Worm (Caenorhabditis elegans) whole organism, dauer: Measurements from ENCODE around the gene glr-1.

Experiments
- unc-62 ChIP-seq: sonication (generic microtip); optimal IDR thresholded peaks from 2 replicates; lab custom pipeline; 2017; ENCODE audit warnings: missing biosample characterization, missing genetic modification reagents, missing genetic modification characterization

glr-1 gene

DNA sequence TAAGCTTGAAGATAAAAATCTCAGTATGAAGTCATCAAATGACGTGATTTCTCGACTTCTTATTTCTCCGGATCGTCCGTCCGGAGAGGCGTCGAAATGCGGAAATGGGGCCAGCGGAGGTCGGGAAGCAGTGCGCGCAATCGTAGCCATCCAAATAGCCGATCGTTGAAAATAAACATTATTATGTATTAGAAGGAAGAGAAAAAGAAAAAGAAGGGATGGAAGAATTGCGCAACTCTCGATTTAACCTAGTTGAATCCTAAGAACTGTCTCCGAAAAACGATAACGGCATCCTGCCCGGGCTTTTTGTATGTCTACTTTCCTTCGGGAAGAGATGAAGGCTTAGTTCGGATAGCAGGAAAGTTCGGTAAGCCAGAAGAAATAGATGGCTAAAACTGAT is 13.7 kb upstream of the glr-1 start:
- TF ChIP-seq unc-62: no peak

DNA sequence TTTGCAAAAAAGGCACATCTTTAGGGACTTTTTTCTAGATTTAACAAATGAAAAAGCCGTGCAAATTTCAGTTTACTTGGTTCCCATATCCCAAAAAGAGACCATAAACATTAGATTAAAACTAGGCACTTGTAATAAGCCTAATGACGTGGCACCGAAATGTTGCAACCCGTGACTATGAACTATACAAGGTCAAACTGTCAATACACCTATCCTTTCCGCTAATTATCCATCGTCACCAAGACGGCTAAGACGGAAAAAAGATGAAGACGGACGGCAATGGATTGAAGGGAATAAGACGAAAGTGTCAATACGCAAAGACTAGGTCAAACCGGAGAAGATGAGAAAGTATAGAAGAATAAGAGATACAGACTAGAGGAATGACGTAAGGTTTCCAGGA is 10.5 kb upstream of the glr-1 start:
- TF ChIP-seq unc-62: no peak

DNA sequence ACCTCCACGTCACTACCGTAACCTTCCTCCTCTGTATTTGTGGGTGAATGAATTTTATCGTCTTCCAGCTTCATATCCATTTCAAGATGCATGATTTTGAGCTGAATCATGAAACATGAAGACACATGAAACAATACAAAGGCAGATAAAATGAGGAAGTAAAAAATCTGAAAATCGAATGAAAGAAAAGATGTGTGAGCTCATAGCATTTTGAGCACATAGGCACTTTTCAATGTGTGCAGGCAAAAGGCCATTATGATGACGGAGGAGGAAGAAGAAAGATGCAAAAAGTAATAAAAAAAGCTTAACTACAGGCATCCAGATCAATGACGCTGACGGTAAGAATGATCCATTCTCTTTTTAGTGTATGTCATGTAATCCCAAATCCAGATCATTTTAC is 9.3 kb upstream of the glr-1 start, which contains the start of gene ztf-30:
Gene ztf-30, minus strand, starts transcription at position 101 of the 400 bp plus-strand sequence.
- no peak for TF ChIP-seq unc-62

DNA sequence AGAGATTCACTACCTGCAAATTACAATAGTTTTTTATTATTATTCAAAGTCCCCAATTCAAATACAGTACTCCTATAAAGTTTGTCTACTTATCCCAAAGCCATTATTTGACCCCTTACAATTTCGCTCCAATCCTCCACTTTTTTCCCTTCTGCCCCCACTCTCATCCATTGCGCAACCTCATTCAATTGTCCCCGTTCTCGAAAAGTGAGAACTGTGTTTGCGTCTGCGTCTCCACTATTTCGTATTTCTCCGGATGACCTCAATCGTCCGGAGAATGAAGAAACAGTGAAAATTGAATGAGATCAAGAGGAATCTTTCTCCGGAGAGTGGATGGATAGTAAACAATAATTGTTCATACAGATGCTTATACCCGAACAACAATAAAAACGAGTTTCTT is 8.2 kb upstream of the glr-1 start:
- no peak for TF ChIP-seq unc-62

DNA sequence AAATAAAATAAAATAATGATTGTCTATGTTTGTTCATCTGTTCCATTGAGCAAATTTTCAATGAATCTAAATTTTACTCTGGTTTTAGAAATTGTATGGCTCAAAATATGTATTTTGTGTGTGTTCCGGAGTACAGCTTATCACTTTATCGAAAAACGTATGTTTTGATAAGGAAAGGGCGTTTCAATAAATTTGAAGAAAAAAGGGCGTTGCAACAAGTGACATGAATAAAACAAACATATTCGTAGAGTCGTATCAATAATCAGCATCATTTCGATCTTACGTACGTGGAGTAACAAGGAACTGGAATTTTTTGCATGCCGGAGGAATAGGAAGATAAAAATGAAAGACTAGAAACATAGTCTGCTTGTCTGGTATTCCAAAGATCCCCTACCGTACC is 5.6 kb upstream of the glr-1 start:
- no peak for TF ChIP-seq unc-62

DNA sequence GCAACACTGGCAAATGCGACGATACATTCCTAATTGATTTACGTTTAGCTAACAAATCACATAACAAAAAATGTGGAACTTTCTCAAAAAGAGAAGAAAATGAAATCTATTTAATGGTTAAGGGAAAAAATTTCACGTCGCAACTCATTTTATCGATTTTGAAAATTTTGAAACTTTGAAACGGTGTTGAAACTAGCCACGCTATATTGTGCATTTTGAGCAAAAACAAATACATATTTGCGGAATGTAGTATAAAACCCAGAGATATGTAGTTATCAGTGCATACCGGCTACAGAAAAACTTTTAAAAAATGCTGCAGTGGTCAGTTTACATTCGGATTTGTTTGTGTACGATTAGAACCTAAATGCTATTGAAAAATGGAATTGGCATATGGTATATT is 5.2 kb upstream of the glr-1 start, which contains the start of gene C06E1.7:
Gene C06E1.7, minus strand, starts transcription at position 101 of the 400 bp plus-strand sequence.
- no peak for TF ChIP-seq unc-62

DNA sequence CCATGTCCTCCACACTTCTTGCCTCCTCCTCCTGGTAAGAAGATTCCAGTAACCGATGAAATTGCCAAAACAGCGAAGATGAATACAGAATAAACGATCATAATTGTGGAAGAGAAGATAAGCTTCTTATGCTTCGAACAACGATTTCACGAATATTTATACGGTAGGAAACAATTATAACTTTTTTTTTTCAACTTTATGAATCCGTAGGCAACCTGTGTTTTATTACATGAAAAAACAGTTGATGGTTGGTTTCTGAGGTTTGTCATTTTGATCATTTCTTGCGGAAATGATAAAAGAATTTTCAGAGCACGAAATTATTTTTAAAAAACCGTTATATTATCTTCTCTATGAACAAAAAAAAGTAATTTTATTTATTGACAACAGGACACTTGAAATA is 2.4 kb upstream of the glr-1 start, which contains the start of gene fipr-16:
Gene fipr-16, minus strand, starts transcription at position 101 of the 400 bp plus-strand sequence.
- TF ChIP-seq unc-62: no peak

DNA sequence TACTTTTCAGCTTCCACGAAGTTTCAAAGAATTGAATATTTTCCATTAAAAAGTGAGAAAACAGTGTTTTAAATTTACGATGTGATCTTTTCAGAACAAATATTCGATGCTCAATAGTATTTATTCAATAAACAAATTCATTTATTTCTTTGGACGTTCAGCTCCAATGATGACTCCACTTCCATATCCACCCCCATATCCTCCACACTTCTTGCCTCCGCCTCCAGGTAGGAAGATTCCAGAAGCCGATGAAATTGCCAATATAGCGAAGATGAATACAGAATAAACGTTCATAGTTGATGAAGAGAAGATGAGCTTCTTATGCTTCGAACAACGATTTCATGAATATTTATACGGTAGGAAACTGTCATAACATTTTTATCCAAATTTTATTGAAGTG is 753 bp upstream of the glr-1 start, which contains the start of gene fip-3:
Gene fip-3, minus strand, starts transcription at position 294 of the 400 bp plus-strand sequence.
- no peak for TF ChIP-seq unc-62

DNA sequence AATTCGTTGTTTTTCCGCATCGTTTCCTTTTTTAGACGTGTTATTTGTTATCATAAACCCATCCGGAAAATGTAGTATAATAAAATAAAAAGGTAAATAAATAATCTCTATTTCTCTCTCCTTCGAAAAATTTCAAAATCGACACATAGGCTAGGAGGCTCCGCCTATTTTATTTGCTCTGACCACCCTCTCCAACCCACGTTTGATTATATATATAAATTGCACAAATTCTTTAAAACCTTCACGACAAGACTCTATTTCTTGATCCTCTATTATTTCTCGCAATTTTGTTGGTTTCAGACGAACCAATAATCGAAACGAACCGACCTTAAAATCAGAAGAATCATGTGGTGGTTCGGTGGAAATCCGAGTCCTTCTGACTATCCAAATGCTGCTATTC is 7.6 kb downstream of the glr-1 start, which contains the start of gene doxa-1:
Gene doxa-1, plus strand, starts transcription at position 301 of the 400 bp plus-strand sequence.
- no peak for TF ChIP-seq unc-62

DNA sequence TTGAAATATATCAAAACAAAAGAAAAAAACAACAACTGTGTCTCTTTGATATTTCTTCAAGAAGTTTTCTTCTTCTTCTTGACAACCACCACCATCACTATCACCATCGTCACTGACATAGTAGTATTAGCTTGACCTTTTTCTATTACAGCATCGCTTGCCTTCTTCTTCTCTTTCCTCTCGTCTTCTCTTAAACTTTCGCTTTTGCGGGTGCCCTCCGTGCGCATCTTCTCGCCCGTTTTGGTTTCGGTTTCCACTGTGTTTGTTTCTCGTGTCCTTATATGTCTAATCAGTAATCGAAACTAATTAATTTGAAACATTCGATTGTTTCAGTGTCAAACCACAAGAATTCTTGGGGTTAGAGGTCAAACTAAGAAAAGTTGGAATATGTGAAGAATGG is 9.1 kb downstream of the glr-1 start:
- TF ChIP-seq unc-62: no peak

DNA sequence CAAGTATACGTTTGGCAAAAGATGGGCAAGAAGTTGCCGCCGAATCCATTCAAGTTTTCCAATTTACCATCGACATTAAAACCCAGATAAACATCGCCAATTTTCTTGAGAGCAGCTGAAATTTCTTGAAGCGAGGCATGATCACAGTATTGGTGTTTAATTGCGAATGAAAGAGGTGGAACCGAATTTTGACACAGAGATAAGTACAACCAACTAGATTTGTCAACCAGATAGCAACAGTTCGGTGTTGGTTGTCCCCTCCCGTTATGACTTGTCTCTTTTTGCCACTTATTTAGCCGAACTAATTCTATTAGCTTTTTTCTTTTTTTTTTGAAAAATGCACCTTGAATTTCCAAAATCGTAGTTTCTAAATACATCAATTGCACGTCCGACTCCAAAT is 10.1 kb downstream of the glr-1 start:
- TF ChIP-seq unc-62: no peak

DNA sequence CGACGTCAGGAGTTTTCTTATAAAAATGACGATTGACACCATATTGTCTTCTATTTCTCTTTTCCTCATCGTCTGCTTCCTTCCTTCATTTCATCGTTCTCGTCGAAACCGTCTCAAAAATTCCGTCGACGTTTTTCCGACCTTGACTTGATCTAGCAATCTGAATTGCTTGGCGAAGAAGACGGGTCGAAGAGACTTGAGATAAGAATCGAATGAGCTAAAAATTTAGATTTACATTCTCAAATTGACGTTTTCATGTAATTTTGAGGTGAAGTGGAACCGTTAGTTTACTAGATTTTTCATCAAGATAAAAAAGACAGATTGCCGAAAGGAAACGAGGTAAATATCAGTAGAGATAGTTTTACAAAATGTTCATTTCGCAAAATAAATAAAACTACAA is 10.9 kb downstream of the glr-1 start:
- TF ChIP-seq unc-62: no peak

DNA sequence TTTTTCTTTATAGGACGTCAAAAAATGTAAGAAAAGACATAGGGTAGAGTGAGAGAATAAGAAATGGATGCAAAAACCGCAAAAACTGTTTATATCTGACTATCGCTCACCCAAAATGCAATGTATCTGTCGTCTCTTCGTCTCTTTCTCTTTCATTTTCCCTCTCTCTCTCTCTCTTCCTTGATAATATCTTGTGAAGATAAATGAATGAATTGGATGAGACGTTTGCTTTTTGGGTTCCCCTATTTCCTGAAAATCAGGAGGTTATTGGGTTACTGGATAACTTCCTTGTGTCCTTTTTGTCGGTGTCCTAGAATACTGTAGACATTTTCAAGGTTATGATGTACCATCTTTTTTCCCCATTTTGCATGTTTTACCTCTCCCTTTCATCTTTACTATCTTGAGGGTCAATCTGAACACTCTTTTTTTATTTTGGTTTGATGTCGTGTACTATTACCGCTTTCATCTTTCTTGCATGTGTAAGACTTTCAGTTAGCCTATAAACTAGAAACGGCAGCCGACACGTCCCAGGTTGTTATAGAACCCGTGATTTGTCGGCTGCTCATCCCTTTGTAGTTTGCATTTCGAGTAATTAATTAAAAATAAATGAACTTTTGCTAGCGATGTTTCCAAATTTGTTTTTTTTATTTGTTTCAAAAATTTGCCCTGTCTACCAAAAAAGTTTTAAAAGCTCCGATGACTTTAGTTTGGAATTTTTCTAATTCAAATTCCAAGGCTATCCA is 12.9 kb downstream of the glr-1 start:
- TF ChIP-seq unc-62: no peak

DNA sequence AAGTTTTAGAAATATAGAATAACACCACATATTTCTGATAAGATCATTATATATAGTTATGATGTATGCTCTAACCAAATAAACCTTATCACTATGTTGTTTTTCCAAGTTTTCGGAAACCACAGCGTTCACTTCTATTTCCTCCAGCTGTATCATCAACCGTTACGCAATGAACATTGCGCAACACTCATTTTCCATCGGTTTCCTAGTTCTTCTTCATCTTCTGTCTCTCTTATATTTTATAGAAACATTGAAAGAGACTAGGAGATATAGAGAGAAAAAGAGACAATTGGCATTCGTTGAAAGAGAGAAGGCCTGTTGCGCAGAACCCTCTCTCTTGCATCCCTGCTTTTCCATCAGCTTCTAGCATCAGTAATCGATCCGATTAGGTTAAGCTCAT is 14.1 kb downstream of the glr-1 start:
- TF ChIP-seq unc-62: no peak

DNA sequence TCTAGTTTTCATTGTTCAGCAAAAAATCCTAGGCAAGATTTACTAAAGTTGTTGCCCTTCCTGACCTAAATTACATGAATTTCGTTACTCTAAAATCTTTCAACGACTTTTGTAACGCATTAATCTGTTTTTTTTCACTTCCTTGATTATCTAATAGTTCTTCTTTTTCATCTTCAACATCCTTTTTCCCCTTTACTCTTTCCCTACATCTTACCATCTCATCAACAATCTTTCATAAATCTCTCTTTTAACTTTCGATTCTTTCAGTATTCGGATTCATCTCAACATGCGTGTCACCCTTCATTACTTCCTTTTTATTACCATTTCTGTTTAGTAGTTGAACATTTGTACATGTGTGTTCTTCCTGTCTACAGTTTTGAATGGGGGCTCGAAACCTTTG is 14.6 kb downstream of the glr-1 start:
- TF ChIP-seq unc-62: no peak

DNA sequence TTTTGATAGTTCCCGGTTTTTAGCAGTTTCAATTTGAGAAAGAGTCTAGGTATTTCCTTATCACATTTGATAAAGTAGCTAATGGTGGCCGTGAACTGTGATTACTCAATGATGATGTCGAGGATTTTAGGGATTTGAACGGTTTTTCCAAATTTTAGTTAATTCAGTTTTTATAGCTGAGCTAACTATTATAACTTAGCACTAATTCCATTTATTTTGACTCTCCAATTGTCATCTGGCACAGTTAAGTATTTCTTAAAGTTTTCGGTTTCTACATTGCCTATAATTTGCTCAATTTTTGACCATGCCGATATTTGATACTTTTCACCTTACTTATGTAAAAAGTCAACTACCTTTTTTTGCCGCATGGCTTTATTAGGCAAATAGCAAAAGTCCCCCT is 15.1 kb downstream of the glr-1 start:
- TF ChIP-seq unc-62: no peak

DNA sequence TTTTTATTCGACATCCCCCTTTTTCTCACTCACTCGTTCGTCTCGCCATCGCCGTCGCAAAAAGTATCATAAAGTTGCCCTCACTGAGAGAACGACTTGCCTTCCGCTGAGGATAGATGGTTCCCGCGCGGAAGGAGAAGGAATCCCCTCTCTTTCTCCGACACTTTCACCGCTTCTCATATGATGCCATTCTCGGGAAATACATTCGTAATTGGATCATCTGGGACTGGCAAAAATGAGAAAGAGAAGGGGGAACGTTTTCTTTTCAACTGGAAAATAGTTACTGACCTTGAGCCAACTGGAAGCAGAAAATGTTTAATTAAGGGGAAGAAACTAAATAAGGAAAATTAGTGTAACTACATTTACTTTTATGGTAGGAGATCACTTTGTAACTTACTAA is 16.6 kb downstream of the glr-1 start:
- TF ChIP-seq unc-62: no peak

DNA sequence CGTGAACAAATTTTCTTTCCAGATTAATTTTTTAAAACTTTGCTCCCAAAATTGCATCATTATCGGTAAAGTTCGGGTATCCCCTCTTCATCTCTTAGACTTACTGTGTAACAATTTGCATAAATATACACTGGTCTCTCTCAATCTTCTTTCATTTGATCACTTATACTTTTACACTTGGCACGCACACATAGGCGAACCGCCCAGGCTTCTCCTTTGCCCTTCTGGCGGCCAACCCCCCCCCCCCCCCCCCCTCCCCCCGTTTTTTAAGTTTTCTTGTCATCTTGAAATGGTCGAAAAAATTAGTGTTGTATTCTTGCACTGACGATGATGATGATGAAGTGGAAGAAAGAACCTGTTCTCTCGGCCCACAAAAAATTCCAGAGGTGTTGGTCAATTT is 18.2 kb downstream of the glr-1 start:
- no peak for TF ChIP-seq unc-62

DNA sequence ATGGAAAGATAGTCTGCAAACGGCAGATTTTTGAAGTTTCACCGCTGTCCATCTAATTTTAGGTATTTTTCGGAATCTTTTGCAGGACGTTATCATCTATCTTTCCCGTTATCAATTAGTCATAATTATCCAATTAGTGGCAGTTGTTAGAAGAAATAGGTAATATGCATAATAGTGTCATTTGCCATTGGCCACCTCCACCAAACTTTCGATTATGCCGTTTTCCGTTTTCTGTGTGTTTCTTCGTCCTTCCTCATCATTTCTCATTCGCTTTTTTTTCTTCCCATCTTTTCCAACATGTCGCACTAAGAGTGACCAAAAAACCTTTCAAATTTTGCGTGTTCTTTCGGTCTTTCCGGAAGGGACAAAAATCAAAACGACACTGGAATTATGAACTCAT is 24.1 kb downstream of the glr-1 start:
- TF ChIP-seq unc-62: no peak
